Fruit fly (Drosophila melanogaster) whole organism, embryonic: ENCODE results near the gene Mnn1.
A peak's percentile ranks its signal among the peaks of the same experiment; 100 is the strongest.

ENCODE experiments used
- C15 ChIP-seq: fragments of 200-800 bp; sonication (Bioruptor generic); IDR thresholded peaks from 3 replicates; pipeline ENCODE4 v1.3.6; 2022; ENCODE audit warnings: missing biosample characterization, missing genetic modification characterization
- CG14860 ChIP-seq: fragments of 200-800 bp; sonication (Bioruptor generic); IDR thresholded peaks from 3 replicates; pipeline ENCODE4 v1.3.6; 2022; ENCODE audit warnings: missing biosample characterization, missing genetic modification characterization; ENCODE audit not compliant: partially characterized antibody
- CG15514 ChIP-seq: fragments of 200-800 bp; sonication (Bioruptor generic); optimal IDR thresholded peaks from 3 replicates; lab custom pipeline; 2017; ENCODE audit warnings: missing biosample characterization, missing genetic modification characterization, mild to moderate bottlenecking, moderate library complexity, missing genetic modification reagents
- CG17612 ChIP-seq: fragments of 200-800 bp; sonication (Bioruptor generic); IDR thresholded peaks from 2 replicates; pipeline ENCODE4 v1.3.6; 2022; ENCODE audit warnings: missing biosample characterization, missing genetic modification characterization
- CG2875 ChIP-seq: fragments of 200-800 bp; sonication (Bioruptor generic); optimal IDR thresholded peaks from 2 replicates; lab custom pipeline; 2017; ENCODE audit warnings: missing biosample characterization, mild to moderate bottlenecking, missing genetic modification characterization, missing genetic modification reagents
- CG30431 ChIP-seq: fragments of 200-800 bp; sonication (Bioruptor generic); optimal IDR thresholded peaks from 2 replicates; lab custom pipeline; 2017; ENCODE audit warnings: missing biosample characterization, missing genetic modification characterization
- CG4282 ChIP-seq: fragments of 200-800 bp; sonication (Bioruptor generic); optimal IDR thresholded peaks from 2 replicates; lab custom pipeline; 2016; ENCODE audit warnings: missing biosample characterization, missing genetic modification characterization
- CG4617 ChIP-seq: fragments of 200-800 bp; sonication (Bioruptor generic); optimal IDR thresholded peaks from 3 replicates; lab custom pipeline; 2016; ENCODE audit warnings: missing biosample characterization, missing genetic modification characterization, borderline replicate concordance
- CG4707 ChIP-seq: fragments of 200-800 bp; sonication (Bioruptor generic); optimal IDR thresholded peaks from 2 replicates; lab custom pipeline; 2018; ENCODE audit warnings: missing biosample characterization, mild to moderate bottlenecking, missing genetic modification characterization, moderate library complexity
- CG4730 ChIP-seq: fragments of 200-800 bp; sonication (Bioruptor generic); IDR thresholded peaks from 2 replicates; pipeline ENCODE4 v1.3.6; 2022; ENCODE audit warnings: missing biosample characterization, missing genetic modification characterization
- CG6813 ChIP-seq: fragments of 200-800 bp; sonication (Bioruptor generic); optimal IDR thresholded peaks from 2 replicates; lab custom pipeline; 2017; ENCODE audit warnings: missing biosample characterization, missing genetic modification characterization, mild to moderate bottlenecking, moderate library complexity, missing genetic modification reagents
- CG8281 ChIP-seq: fragments of 200-800 bp; sonication (Bioruptor generic); optimal IDR thresholded peaks from 2 replicates; lab custom pipeline; 2018; ENCODE audit warnings: missing biosample characterization, mild to moderate bottlenecking, missing genetic modification characterization, moderate library complexity
- CG8478 ChIP-seq: fragments of >200 bp; optimal IDR thresholded peaks from 2 replicates; lab custom pipeline; 2018
- CTCF ChIP-seq: fragments of 200-800 bp; sonication (Bioruptor generic); optimal IDR thresholded peaks from 2 replicates; lab custom pipeline; 2017; ENCODE audit warnings: missing biosample characterization, mild to moderate bottlenecking, missing genetic modification characterization, moderate library complexity
- ERR ChIP-seq: fragments of 200-800 bp; sonication (Bioruptor generic); optimal IDR thresholded peaks from 2 replicates; lab custom pipeline; 2016; ENCODE audit warnings: missing biosample characterization, missing genetic modification characterization
- Fer2 ChIP-seq: fragments of 200-800 bp; sonication (Bioruptor generic); optimal IDR thresholded peaks from 2 replicates; lab custom pipeline; 2018; ENCODE audit warnings: missing biosample characterization, mild to moderate bottlenecking, missing genetic modification characterization, moderate library complexity
- Fer3 ChIP-seq: fragments of 200-800 bp; sonication (Bioruptor generic); optimal IDR thresholded peaks from 2 replicates; lab custom pipeline; 2018; ENCODE audit warnings: missing biosample characterization, mild to moderate bottlenecking, missing genetic modification characterization, moderate library complexity
- Gug ChIP-seq: fragments of 200-800 bp; sonication (Bioruptor generic); IDR thresholded peaks from 4 replicates; pipeline ENCODE4 v1.3.6; 2022; ENCODE audit warnings: missing biosample characterization, missing genetic modification characterization
- Meics ChIP-seq: fragments of 200-800 bp; sonication (Bioruptor generic); optimal IDR thresholded peaks from 2 replicates; lab custom pipeline; 2017; ENCODE audit warnings: missing biosample characterization, mild to moderate bottlenecking, missing genetic modification characterization
- NfI ChIP-seq: fragments of 200-800 bp; sonication (Bioruptor generic); optimal IDR thresholded peaks from 3 replicates; lab custom pipeline; 2018; ENCODE audit warnings: missing biosample characterization, mild to moderate bottlenecking, missing genetic modification characterization, moderate library complexity
- Poxn ChIP-seq: fragments of 200-800 bp; sonication (Bioruptor generic); IDR thresholded peaks from 2 replicates; pipeline ENCODE4 v1.3.6; 2022; ENCODE audit warnings: missing biosample characterization, missing genetic modification characterization
- Trl ChIP-seq, 3 experiments: fragments of >200 bp in 2 of 3; fragments of 200-800 bp in 1 of 3; sonication (Bioruptor generic) in 1 of 3; optimal IDR thresholded peaks; 2 replicates in 1 of 3; 3 replicates in 2 of 3; lab custom pipeline; 2016 to 2017; ENCODE audit warnings: missing biosample characterization in 1 of 3, missing genetic modification characterization in 1 of 3
- abd-A ChIP-seq: fragments of 200-800 bp; sonication (Bioruptor generic); optimal IDR thresholded peaks from 3 replicates; lab custom pipeline; 2019; ENCODE audit warnings: missing biosample characterization, mild to moderate bottlenecking, missing genetic modification characterization, moderate library complexity
- al ChIP-seq: fragments of 200-800 bp; sonication (Bioruptor generic); IDR thresholded peaks from 2 replicates; pipeline ENCODE4 v1.3.6; 2022; ENCODE audit warnings: missing biosample characterization, missing genetic modification characterization
- bcd ChIP-seq: fragments of 200-800 bp; sonication (Bioruptor generic); optimal IDR thresholded peaks from 2 replicates; lab custom pipeline; 2017; ENCODE audit warnings: missing biosample characterization, mild to moderate bottlenecking, missing genetic modification characterization
- bigmax ChIP-seq: fragments of 200-800 bp; sonication (Bioruptor generic); optimal IDR thresholded peaks from 2 replicates; lab custom pipeline; 2018; ENCODE audit warnings: missing biosample characterization, mild to moderate bottlenecking, missing genetic modification characterization
- ci ChIP-seq: fragments of 200-800 bp; sonication (Bioruptor generic); IDR thresholded peaks from 3 replicates; pipeline ENCODE4 v1.3.6; 2022; ENCODE audit warnings: missing biosample characterization, missing genetic modification characterization
- crc ChIP-seq: fragments of 200-800 bp; sonication (Bioruptor generic); optimal IDR thresholded peaks from 2 replicates; lab custom pipeline; 2016; ENCODE audit warnings: missing biosample characterization, missing genetic modification characterization
- cwo ChIP-seq: fragments of 200-800 bp; sonication (Bioruptor generic); optimal IDR thresholded peaks from 3 replicates; lab custom pipeline; 2017; ENCODE audit warnings: missing biosample characterization, missing genetic modification characterization, mild to moderate bottlenecking, moderate library complexity, missing genetic modification reagents
- dpn ChIP-seq, 2 experiments: fragments of 200-800 bp; sonication (Bioruptor generic); optimal IDR thresholded peaks; 3 replicates each; lab custom pipeline; 2016; ENCODE audit warnings: missing biosample characterization in 2 of 2, missing genetic modification characterization in 2 of 2
- ftz-f1 ChIP-seq: fragments of 200-800 bp; sonication (Bioruptor generic); optimal IDR thresholded peaks from 2 replicates; lab custom pipeline; 2016; ENCODE audit warnings: missing biosample characterization, missing genetic modification characterization
- gcm2 ChIP-seq: fragments of 200-800 bp; sonication (Bioruptor generic); optimal IDR thresholded peaks from 2 replicates; lab custom pipeline; 2016; ENCODE audit warnings: missing biosample characterization, missing genetic modification characterization
- gem ChIP-seq: fragments of 200-800 bp; sonication (Bioruptor generic); optimal IDR thresholded peaks from 2 replicates; lab custom pipeline; 2019; ENCODE audit warnings: missing biosample characterization, mild to moderate bottlenecking, missing genetic modification characterization, moderate library complexity
- gro ChIP-seq: fragments of 200-800 bp; sonication (Bioruptor generic); optimal IDR thresholded peaks from 2 replicates; lab custom pipeline; 2016; ENCODE audit warnings: missing biosample characterization, missing genetic modification characterization
- hb ChIP-seq: fragments of 200-800 bp; sonication (Bioruptor generic); IDR thresholded peaks from 3 replicates; pipeline ENCODE4 v1.3.6; 2022; ENCODE audit warnings: missing biosample characterization, missing genetic modification characterization; ENCODE audit not compliant: partially characterized antibody
- inv ChIP-seq: fragments of 200-800 bp; sonication (Bioruptor generic); IDR thresholded peaks from 2 replicates; pipeline ENCODE4 v1.3.6; 2022; ENCODE audit warnings: missing biosample characterization, missing genetic modification characterization; ENCODE audit not compliant: partially characterized antibody
- kah ChIP-seq: fragments of 200-800 bp; sonication (Bioruptor generic); optimal IDR thresholded peaks from 2 replicates; lab custom pipeline; 2018; ENCODE audit warnings: missing biosample characterization, mild to moderate bottlenecking, missing genetic modification characterization
- odd ChIP-seq: fragments of 200-800 bp; sonication (Bioruptor generic); optimal IDR thresholded peaks from 2 replicates; lab custom pipeline; 2017; ENCODE audit warnings: missing biosample characterization, mild to moderate bottlenecking, missing genetic modification characterization
- onecut ChIP-seq: fragments of 200-800 bp; sonication (Bioruptor generic); IDR thresholded peaks from 2 replicates; pipeline ENCODE4 v1.3.6; 2022; ENCODE audit warnings: missing biosample characterization, missing genetic modification characterization
- p53 ChIP-seq: fragments of 200-800 bp; sonication (Bioruptor generic); optimal IDR thresholded peaks from 2 replicates; lab custom pipeline; 2016; ENCODE audit warnings: missing biosample characterization, missing genetic modification characterization
- pan ChIP-seq, 4 experiments: fragments of >200 bp in 3 of 4; fragments of 200-800 bp in 1 of 4; sonication (Bioruptor generic) in 1 of 4; optimal IDR thresholded peaks in 3 of 4; IDR thresholded peaks in 1 of 4; 2 replicates each; pipeline versions ENCODE4 v1.3.6 to Lab custom; 2017 to 2022; ENCODE audit warnings: missing biosample characterization in 2 of 4, missing genetic modification characterization in 2 of 4, mixed read lengths in 1 of 4
- repo ChIP-seq: fragments of 200-800 bp; sonication (Bioruptor generic); optimal IDR thresholded peaks from 2 replicates; lab custom pipeline; 2016; ENCODE audit warnings: missing biosample characterization, missing genetic modification characterization
- scrt ChIP-seq: fragments of 200-800 bp; sonication (Bioruptor generic); optimal IDR thresholded peaks from 2 replicates; lab custom pipeline; 2018; ENCODE audit warnings: missing biosample characterization, mild to moderate bottlenecking, missing genetic modification characterization, moderate library complexity
- sd ChIP-seq: fragments of 200-800 bp; sonication (Bioruptor generic); optimal IDR thresholded peaks from 3 replicates; lab custom pipeline; 2018; ENCODE audit warnings: missing biosample characterization, mild to moderate bottlenecking, missing genetic modification characterization, moderate library complexity
- seq ChIP-seq: fragments of 200-800 bp; sonication (Bioruptor generic); IDR thresholded peaks from 2 replicates; pipeline ENCODE4 v1.3.6; 2022; ENCODE audit warnings: missing biosample characterization, missing genetic modification characterization
- slp2 ChIP-seq: fragments of 200-800 bp; sonication (Bioruptor generic); optimal IDR thresholded peaks from 2 replicates; lab custom pipeline; 2016; ENCODE audit warnings: missing biosample characterization, missing genetic modification characterization
- trem ChIP-seq: fragments of 200-800 bp; optimal IDR thresholded peaks from 3 replicates; lab custom pipeline; 2019; ENCODE audit warnings: missing biosample characterization, mild to moderate bottlenecking, missing genetic modification characterization, moderate library complexity
- wdn ChIP-seq: fragments of 200-800 bp; sonication (Bioruptor generic); IDR thresholded peaks from 2 replicates; pipeline ENCODE4 v1.3.6; 2022; ENCODE audit warnings: missing biosample characterization, missing genetic modification characterization
- yki ChIP-seq: fragments of >200 bp; optimal IDR thresholded peaks from 3 replicates; lab custom pipeline; 2018
- zfh1 ChIP-seq: fragments of 200-800 bp; sonication (Bioruptor generic); IDR thresholded peaks from 3 replicates; pipeline ENCODE4 v1.3.6; 2022; ENCODE audit warnings: missing biosample characterization, missing genetic modification characterization

Gene Mnn1

dm6 chr2L:7033100-7033675, 22.9 kb upstream of the Mnn1 start (continued):
- TF ChIP-seq CG4282 (GFP tag; lab: Kevin White, UChicago), result no peak
- TF ChIP-seq CG4707, result peak; percentile 8
- no peak for TF ChIP-seq Fer2
- no peak for TF ChIP-seq CG17612 (GFP tag; lab: Robert Waterston, UW)
- peak; percentile 35 for TF ChIP-seq repo (GFP tag; lab: Kevin White, UChicago)
- TF ChIP-seq crc (GFP tag; lab: Kevin White, UChicago), result peak; percentile 31
- TF ChIP-seq CTCF (GFP tag; lab: Kevin White, UChicago), result no peak
- TF ChIP-seq bcd, result no peak
- TF ChIP-seq gem (tag; lab: Kevin White, UChicago), result no peak
- no peak for TF ChIP-seq seq (GFP tag; lab: Robert Waterston, UW)
- TF ChIP-seq wdn (GFP tag; lab: Robert Waterston, UW), result no peak
- peak; percentile 27 for TF ChIP-seq odd
- peak; percentile 32 for TF ChIP-seq ERR (GFP tag; lab: Kevin White, UChicago)
- TF ChIP-seq Trl (optimal IDR thresholded peaks at IDR 0.05; lab: Kevin White, UChicago), result no peak
- TF ChIP-seq Trl (GFP tag; optimal IDR thresholded peaks at IDR 0.05; lab: Kevin White, UChicago), result no peak
- TF ChIP-seq ftz-f1 (GFP tag; lab: Kevin White, UChicago), result no peak
- peak; percentile 47 for TF ChIP-seq sd (tag; lab: Kevin White, UChicago)
- no peak for TF ChIP-seq hb (GFP tag; lab: Robert Waterston, UW)
- TF ChIP-seq cwo, result no peak
- TF ChIP-seq Gug, result peak; percentile 66; the same call in 2 of the 4 replicates
- TF ChIP-seq slp2 (GFP tag; lab: Kevin White, UChicago), result no peak
- TF ChIP-seq CG8478 (lab: Kevin White, UChicago), result peak; percentile 83
- TF ChIP-seq p53 (GFP tag; lab: Kevin White, UChicago), result no peak
- no peak for TF ChIP-seq inv (GFP tag; lab: Robert Waterston, UW)
- TF ChIP-seq trem (tag; lab: Kevin White, UChicago), result no peak
- no peak for TF ChIP-seq Poxn (GFP tag; lab: Robert Waterston, UW)
- peak; percentile 53 for TF ChIP-seq Meics (GFP tag; lab: Kevin White, UChicago)
- peak; percentile 39 for TF ChIP-seq NfI
- no peak for TF ChIP-seq abd-A (tag; lab: Kevin White, UChicago)
- TF ChIP-seq dpn (GFP tag; optimal IDR thresholded peaks at IDR 0.05; lab: Kevin White, UChicago), result peak; percentile 22 to 32
- no peak for TF ChIP-seq CG8281 (tag; lab: Kevin White, UChicago)
- TF ChIP-seq onecut (GFP tag; lab: Robert Waterston, UW), result peak; percentile 82
- TF ChIP-seq CG30431 (GFP tag; lab: Kevin White, UChicago), result no peak
- no peak for TF ChIP-seq al
- TF ChIP-seq gro (GFP tag; lab: Kevin White, UChicago), result peak; percentile 55
- peak; percentile 48 for TF ChIP-seq Fer3
- TF ChIP-seq C15 (GFP tag; lab: Robert Waterston, UW), result no peak
- TF ChIP-seq pan (optimal IDR thresholded peaks at IDR 0.05; lab: Kevin White, UChicago), result no peak
- peak in 1 of 2 experiments; percentile 35 for TF ChIP-seq pan (GFP tag; optimal IDR thresholded peaks at IDR 0.05 in 1 of 2, IDR thresholded peaks at IDR 0.05 in 1 of 2)
- no peak for TF ChIP-seq CG4730 (GFP tag; lab: Robert Waterston, UW)
- TF ChIP-seq CG15514 (GFP tag; lab: Kevin White, UChicago), result peak; percentile 44
- no peak for TF ChIP-seq yki (lab: Kevin White, UChicago)
- peak; percentile 65; the same call in 2 of the 3 replicates for TF ChIP-seq zfh1 (GFP tag; lab: Robert Waterston, UW)
- no peak for TF ChIP-seq CG14860
- TF ChIP-seq gcm2 (GFP tag; lab: Kevin White, UChicago), result no peak
- no peak for TF ChIP-seq CG6813
- peak; percentile 17 for TF ChIP-seq kah (GFP tag; lab: Kevin White, UChicago)
- no peak for TF ChIP-seq CG2875 (GFP tag; lab: Kevin White, UChicago)
- peak; percentile 19; the same call in 1 of the 3 replicates for TF ChIP-seq ci (GFP tag; lab: Robert Waterston, UW)
- no peak for TF ChIP-seq bigmax (GFP tag; lab: Kevin White, UChicago)
- no peak for TF ChIP-seq CG4617
- TF ChIP-seq scrt (GFP tag; lab: Kevin White, UChicago), result no peak
